Fruit fly (Drosophila melanogaster) whole organism: ENCODE results near the gene CG6870.

Experiments
- CG8478 ChIP-seq: fragments of >200 bp; optimal IDR thresholded peaks from 2 replicates; lab custom pipeline; 2018; ENCODE audit warnings: inconsistent platforms
- Dll ChIP-seq: fragments of >200 bp; optimal IDR thresholded peaks from 2 replicates; lab custom pipeline; 2017
- EcR ChIP-seq, 2 experiments: fragments of >200 bp; optimal IDR thresholded peaks; 2 replicates each; lab custom pipeline; 2017; ENCODE audit warnings: missing biosample characterization in 2 of 2, missing genetic modification characterization in 2 of 2, missing genetic modification reagents in 2 of 2
- pan ChIP-seq: fragments of >200 bp; optimal IDR thresholded peaks from 2 replicates; lab custom pipeline; 2017
- psq ChIP-seq: fragments of >200 bp; optimal IDR thresholded peaks from 2 replicates; lab custom pipeline; 2017
- usp ChIP-seq: fragments of >200 bp; optimal IDR thresholded peaks from 2 replicates; lab custom pipeline; 2017; ENCODE audit warnings: missing biosample characterization, missing genetic modification characterization, mixed read lengths

The CG6870 gene

dm6 chr2L:17591960-17592359, at the start of gene CG6870, which contains the start of gene Sytalpha:
Gene CG6870 (minus strand): TSS chr2L:17592299.
Gene Sytalpha (plus strand): TSS chr2L:17592260.
- no peak for TF ChIP-seq usp (GFP tag; lab: Kevin White, UChicago)
- no peak for TF ChIP-seq CG8478 (lab: Kevin White, UChicago)
- no peak for TF ChIP-seq pan (lab: Kevin White, UChicago)
- TF ChIP-seq EcR (GFP tag; optimal IDR thresholded peaks at IDR 0.05; lab: Kevin White, UChicago) = no peak
- no peak for TF ChIP-seq psq (lab: Kevin White, UChicago)
- no peak for TF ChIP-seq Dll (lab: Kevin White, UChicago)

dm6 chr2L:17627559-17627958, 35.5 kb upstream of the CG6870 start, which contains the start of gene CG43054:
Gene CG43054 (plus strand): TSS chr2L:17627859.
- no peak for TF ChIP-seq pan (lab: Kevin White, UChicago)
- TF ChIP-seq EcR (GFP tag; optimal IDR thresholded peaks at IDR 0.05; lab: Kevin White, UChicago) = no peak
- no peak for TF ChIP-seq CG8478 (lab: Kevin White, UChicago)
- TF ChIP-seq usp (GFP tag; lab: Kevin White, UChicago) = no peak
- TF ChIP-seq Dll (lab: Kevin White, UChicago) = no peak
- TF ChIP-seq psq (lab: Kevin White, UChicago) = no peak

dm6 chr2L:17625992-17626391, 33.9 kb upstream of the CG6870 start, which contains the start of gene CG15147:
Gene CG15147 (minus strand): TSS chr2L:17626381.
- TF ChIP-seq psq (lab: Kevin White, UChicago) (no peak), CG8478 (lab: Kevin White, UChicago) (no peak), EcR (GFP tag; optimal IDR thresholded peaks at IDR 0.05; lab: Kevin White, UChicago) (no peak), usp (GFP tag; lab: Kevin White, UChicago) (no peak), pan (lab: Kevin White, UChicago) (no peak), Dll (lab: Kevin White, UChicago) (no peak)

- no peak for TF ChIP-seq Dll (lab: Kevin White, UChicago)
- no peak for TF ChIP-seq psq (lab: Kevin White, UChicago)
- TF ChIP-seq usp (GFP tag; lab: Kevin White, UChicago) = no peak
- TF ChIP-seq pan (lab: Kevin White, UChicago) = no peak
Measured at dm6 chr2L:17621194-17621593, 29.1 kb upstream of the CG6870 start.

- no peak for TF ChIP-seq EcR (GFP tag; optimal IDR thresholded peaks at IDR 0.05; lab: Kevin White, UChicago)
- no peak for TF ChIP-seq Dll (lab: Kevin White, UChicago)
- no peak for TF ChIP-seq psq (lab: Kevin White, UChicago)
- no peak for TF ChIP-seq CG8478 (lab: Kevin White, UChicago)
- no peak for TF ChIP-seq pan (lab: Kevin White, UChicago)
- no peak for TF ChIP-seq usp (GFP tag; lab: Kevin White, UChicago)
Measured at dm6 chr2L:17615471-17615870, 23.4 kb upstream of the CG6870 start.

- TF ChIP-seq usp (GFP tag; lab: Kevin White, UChicago) (no peak), EcR (GFP tag; optimal IDR thresholded peaks at IDR 0.05; lab: Kevin White, UChicago) (no peak), CG8478 (lab: Kevin White, UChicago) (no peak), psq (lab: Kevin White, UChicago) (no peak), Dll (lab: Kevin White, UChicago) (no peak), pan (lab: Kevin White, UChicago) (no peak)
Measured at dm6 chr2L:17603152-17603551, 11.1 kb upstream of the CG6870 start.

DNA sequence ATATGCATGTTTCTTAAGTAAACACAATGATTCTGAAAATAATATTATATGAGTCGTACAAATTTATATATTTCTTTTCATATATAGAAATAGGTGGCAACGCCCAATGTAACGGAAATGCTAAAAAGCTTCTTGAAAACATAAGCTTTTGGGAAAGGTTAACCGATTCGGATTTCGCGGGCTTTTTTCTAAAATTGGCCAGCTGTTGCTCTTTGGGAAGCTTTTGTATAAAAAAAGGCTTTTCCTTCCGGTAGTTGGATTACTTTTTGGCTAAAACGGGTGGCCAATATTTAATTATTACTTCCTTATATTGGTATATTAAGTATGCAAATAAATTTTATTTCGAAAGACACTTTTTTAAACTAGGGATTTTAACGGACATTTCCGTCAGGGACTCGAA, 2.0 kb upstream of the CG6870 start:
- TF ChIP-seq CG8478 (lab: Kevin White, UChicago) (no peak), usp (GFP tag; lab: Kevin White, UChicago) (no peak), psq (lab: Kevin White, UChicago) (no peak), pan (lab: Kevin White, UChicago) (no peak)

DNA sequence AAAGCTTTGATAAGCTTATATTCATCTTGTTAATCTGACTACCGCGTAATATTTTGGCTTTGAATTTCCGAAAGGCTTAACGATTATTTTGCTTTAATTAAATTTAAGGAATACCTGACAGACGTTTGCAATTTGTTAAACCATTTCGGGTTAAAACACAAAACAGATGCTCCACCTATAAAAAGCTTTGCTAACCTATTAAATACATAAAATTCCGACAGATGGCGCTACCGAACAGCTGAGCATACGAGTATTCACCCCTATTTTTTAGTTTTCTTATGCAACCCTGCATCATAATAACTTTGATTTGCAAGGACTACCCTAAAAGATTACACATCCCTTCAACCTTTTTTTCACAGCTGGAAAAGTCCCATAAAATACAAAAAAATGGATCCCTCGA, 2.2 kb downstream of the CG6870 start:
- TF ChIP-seq Dll (lab: Kevin White, UChicago) (no peak), psq (lab: Kevin White, UChicago) (no peak), usp (GFP tag; lab: Kevin White, UChicago) (no peak), EcR (GFP tag; optimal IDR thresholded peaks at IDR 0.05; lab: Kevin White, UChicago) (no peak), pan (lab: Kevin White, UChicago) (no peak), CG8478 (lab: Kevin White, UChicago) (no peak)

dm6 chr2L:17589115-17589514, 3.0 kb downstream of the CG6870 start, which contains the start of gene Oli:
Gene Oli (plus strand): TSS chr2L:17589184.
- TF ChIP-seq CG8478 (lab: Kevin White, UChicago) (no peak), usp (GFP tag; lab: Kevin White, UChicago) (no peak), pan (lab: Kevin White, UChicago) (no peak), Dll (lab: Kevin White, UChicago) (no peak), psq (lab: Kevin White, UChicago) (no peak), EcR (GFP tag; optimal IDR thresholded peaks at IDR 0.05; lab: Kevin White, UChicago) (no peak)

DNA sequence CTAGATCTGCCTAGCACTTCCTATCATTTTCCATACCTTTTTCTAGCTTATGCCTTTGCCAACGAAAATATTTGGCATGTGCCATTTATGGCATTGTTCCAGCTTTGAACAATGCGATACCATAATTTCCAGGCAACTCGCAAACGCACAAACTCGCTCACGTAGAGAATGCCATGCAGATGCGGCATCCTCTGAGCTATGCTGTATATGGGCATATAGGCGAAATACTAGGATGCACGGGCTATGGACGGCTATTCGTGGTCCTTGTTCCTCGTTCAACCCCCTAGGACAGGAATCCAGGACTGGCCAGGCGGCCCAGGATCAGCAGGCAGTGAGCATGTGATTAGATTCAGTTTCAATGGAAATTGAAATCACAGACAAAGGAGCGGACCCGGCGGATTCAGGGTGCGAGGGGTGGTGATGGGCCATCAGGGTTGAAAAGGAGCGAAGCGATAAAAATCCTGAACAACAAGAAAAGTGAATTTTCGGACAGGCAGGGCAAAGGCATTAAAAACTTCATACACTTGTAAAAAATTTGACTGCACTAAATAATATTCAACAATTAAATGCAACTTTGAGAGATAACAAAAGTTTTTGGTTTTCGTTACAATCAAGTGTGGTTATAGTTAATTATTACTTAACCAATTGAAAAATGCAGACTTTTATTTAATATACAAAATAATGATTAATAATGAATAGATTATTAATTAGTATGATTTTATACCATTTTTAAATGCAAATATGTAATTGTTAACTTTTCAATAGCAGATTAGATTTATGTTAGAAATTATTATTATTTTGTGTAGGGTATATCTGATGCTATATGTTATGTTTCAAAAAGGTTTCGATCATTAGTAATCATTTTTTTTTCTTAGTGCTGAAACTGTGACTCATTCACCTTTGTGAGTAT, 3.7 kb downstream of the CG6870 start:
- no peak for TF ChIP-seq CG8478 (lab: Kevin White, UChicago)
- TF ChIP-seq pan (lab: Kevin White, UChicago) = no peak
- no peak for TF ChIP-seq psq (lab: Kevin White, UChicago)
- TF ChIP-seq Dll (lab: Kevin White, UChicago) = no peak
- TF ChIP-seq EcR (GFP tag; optimal IDR thresholded peaks at IDR 0.05; lab: Kevin White, UChicago) = no peak
- TF ChIP-seq usp (GFP tag; lab: Kevin White, UChicago) = no peak

DNA sequence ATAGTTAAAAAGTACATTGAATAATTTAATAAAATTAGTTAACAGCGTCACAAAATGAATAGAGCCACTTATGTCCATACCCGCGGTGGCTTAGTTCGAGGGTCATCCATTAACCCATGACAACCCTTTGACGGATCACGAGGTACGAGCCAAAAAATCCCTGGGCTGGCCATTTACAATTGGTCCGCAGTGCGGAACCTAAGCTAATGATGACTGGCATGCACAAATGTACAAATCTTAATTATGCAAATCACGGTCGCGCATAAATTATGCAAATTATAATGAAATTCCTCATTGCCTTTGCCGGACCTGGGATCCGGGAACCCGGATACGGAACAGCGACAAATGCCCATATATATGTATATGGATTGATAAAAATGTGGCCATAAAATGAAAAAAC, 5.3 kb downstream of the CG6870 start:
- TF ChIP-seq usp (GFP tag; lab: Kevin White, UChicago) = no peak
- no peak for TF ChIP-seq psq (lab: Kevin White, UChicago)
- TF ChIP-seq EcR (GFP tag; optimal IDR thresholded peaks at IDR 0.05; lab: Kevin White, UChicago) = no peak
- no peak for TF ChIP-seq pan (lab: Kevin White, UChicago)
- TF ChIP-seq Dll (lab: Kevin White, UChicago) = no peak
- no peak for TF ChIP-seq CG8478 (lab: Kevin White, UChicago)
